Worm (Caenorhabditis elegans): ENCODE results near the gene efn-3.

efn-3 gene

DNA sequence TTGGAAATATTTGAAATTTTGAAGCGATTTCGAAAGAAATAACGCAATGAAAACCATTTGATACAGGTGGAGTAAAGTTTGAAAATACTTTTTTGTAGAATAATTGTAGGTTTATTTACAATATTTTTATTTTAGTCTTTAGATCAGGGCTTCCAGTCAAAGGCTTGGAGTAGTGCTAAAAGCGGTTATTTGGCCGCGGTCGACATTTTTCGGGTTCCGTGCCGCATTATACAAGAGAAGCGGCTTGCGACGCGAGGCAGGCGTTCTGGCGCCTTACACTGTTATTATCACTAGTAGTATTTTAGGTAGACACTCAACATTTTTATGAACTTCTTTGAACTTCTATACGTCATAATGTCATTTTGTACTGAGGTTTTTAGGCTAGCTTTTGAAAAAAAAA lies 29.2 kb upstream of the efn-3 start:
- TF ChIP-seq ztf-23 (GFP tag; IDR thresholded peaks at IDR 0.05) (no peak), T22C8.4 (GFP tag; IDR thresholded peaks at IDR 0.05) (no peak), flt-1 (GFP tag; IDR thresholded peaks at IDR 0.05) (no peak), cog-1 (tag; optimal IDR thresholded peaks at IDR 0.05) (no peak), tab-1 (GFP tag; IDR thresholded peaks at IDR 0.05) (no peak), ref-1 (GFP tag; conservative IDR thresholded peaks at IDR 0.05) (no peak), klf-2 (GFP tag; conservative IDR thresholded peaks at IDR 0.05) (no peak), med-1 (GFP tag; optimal IDR thresholded peaks at IDR 0.05; ENCODE audit: insufficient read depth) (no peak), ztf-29 (GFP tag; IDR thresholded peaks at IDR 0.05) (no peak)

ce11 chrX:13506043-13506442 lies 28.8 kb upstream of the efn-3 start:
- TF ChIP-seq ztf-23 (GFP tag; IDR thresholded peaks at IDR 0.05) (no peak), T22C8.4 (GFP tag; IDR thresholded peaks at IDR 0.05) (no peak), cog-1 (tag; optimal IDR thresholded peaks at IDR 0.05) (no peak), klf-2 (GFP tag; conservative IDR thresholded peaks at IDR 0.05) (no peak), flt-1 (GFP tag; IDR thresholded peaks at IDR 0.05) (no peak), med-1 (GFP tag; optimal IDR thresholded peaks at IDR 0.05; ENCODE audit: insufficient read depth) (no peak), ztf-29 (GFP tag; IDR thresholded peaks at IDR 0.05) (no peak), tab-1 (GFP tag; IDR thresholded peaks at IDR 0.05) (no peak), ref-1 (GFP tag; conservative IDR thresholded peaks at IDR 0.05) (no peak)

ce11 chrX:13505201-13505600 lies 27.9 kb upstream of the efn-3 start:
- TF ChIP-seq flt-1 (GFP tag; IDR thresholded peaks at IDR 0.05) (no peak), cog-1 (tag; optimal IDR thresholded peaks at IDR 0.05) (no peak)

ce11 chrX:13503839-13504238 lies 26.6 kb upstream of the efn-3 start:
- TF ChIP-seq flt-1 (GFP tag; IDR thresholded peaks at IDR 0.05) (peak; percentile 19; the same call in 1 of the 2 replicates), med-1 (GFP tag; optimal IDR thresholded peaks at IDR 0.05; ENCODE audit: insufficient read depth) (no peak)

- TF ChIP-seq ztf-23 (GFP tag; IDR thresholded peaks at IDR 0.05) (peak; percentile 34; the same call in 1 of the 2 replicates), cog-1 (tag; optimal IDR thresholded peaks at IDR 0.05) (peak; percentile 17), T22C8.4 (GFP tag; IDR thresholded peaks at IDR 0.05) (no peak)
Measured at ce11 chrX:13502282-13502681, 25.0 kb upstream of the efn-3 start.

- TF ChIP-seq klf-2 (GFP tag; conservative IDR thresholded peaks at IDR 0.05) = no peak
- TF ChIP-seq ztf-23 (GFP tag; IDR thresholded peaks at IDR 0.05) = no peak
- TF ChIP-seq flt-1 (GFP tag; IDR thresholded peaks at IDR 0.05) = no peak
- TF ChIP-seq ref-1 (GFP tag; conservative IDR thresholded peaks at IDR 0.05) = no peak
- no peak for TF ChIP-seq cog-1 (tag; optimal IDR thresholded peaks at IDR 0.05)
- no peak for TF ChIP-seq tab-1 (GFP tag; IDR thresholded peaks at IDR 0.05)
- TF ChIP-seq ztf-29 (GFP tag; IDR thresholded peaks at IDR 0.05) = no peak
- no peak for TF ChIP-seq med-1 (GFP tag; optimal IDR thresholded peaks at IDR 0.05; ENCODE audit: insufficient read depth)
- TF ChIP-seq T22C8.4 (GFP tag; IDR thresholded peaks at IDR 0.05) = no peak
Measured at ce11 chrX:13500568-13500967, 23.3 kb upstream of the efn-3 start, which contains the start of gene sad-1. Gene sad-1 (minus strand): TSS chrX:13500668.

- no peak for TF ChIP-seq klf-2 (GFP tag; conservative IDR thresholded peaks at IDR 0.05)
- TF ChIP-seq med-1 (GFP tag; optimal IDR thresholded peaks at IDR 0.05; ENCODE audit: insufficient read depth) = no peak
- no peak for TF ChIP-seq ztf-23 (GFP tag; IDR thresholded peaks at IDR 0.05)
- no peak for TF ChIP-seq ref-1 (GFP tag; conservative IDR thresholded peaks at IDR 0.05)
- no peak for TF ChIP-seq tab-1 (GFP tag; IDR thresholded peaks at IDR 0.05)
- no peak for TF ChIP-seq T22C8.4 (GFP tag; IDR thresholded peaks at IDR 0.05)
- TF ChIP-seq ztf-29 (GFP tag; IDR thresholded peaks at IDR 0.05) = no peak
- TF ChIP-seq flt-1 (GFP tag; IDR thresholded peaks at IDR 0.05) = no peak
Measured at ce11 chrX:13499923-13500322, 22.7 kb upstream of the efn-3 start.

DNA sequence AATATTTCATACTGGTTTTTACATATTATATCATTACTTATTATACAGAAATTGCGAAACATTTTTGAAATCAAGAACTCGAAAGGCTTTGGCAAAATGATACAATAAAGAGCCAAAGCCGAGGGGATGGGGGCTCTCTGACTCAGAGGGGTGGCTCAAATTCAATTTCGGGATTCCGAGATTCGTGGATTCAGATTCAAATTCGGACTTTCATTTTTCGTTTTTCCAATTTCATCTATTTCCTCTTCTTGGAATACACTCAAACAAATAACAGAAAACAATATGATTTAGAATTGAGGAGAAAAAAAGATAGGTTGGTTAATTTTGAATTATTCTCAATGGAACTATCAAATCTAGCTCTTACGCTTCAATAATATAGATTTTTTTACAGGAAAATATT lies 21.8 kb upstream of the efn-3 start:
- no peak for TF ChIP-seq ref-1 (GFP tag; conservative IDR thresholded peaks at IDR 0.05)
- no peak for TF ChIP-seq tab-1 (GFP tag; IDR thresholded peaks at IDR 0.05)
- no peak for TF ChIP-seq cog-1 (tag; optimal IDR thresholded peaks at IDR 0.05)
- TF ChIP-seq med-1 (GFP tag; optimal IDR thresholded peaks at IDR 0.05; ENCODE audit: insufficient read depth) = no peak
- TF ChIP-seq flt-1 (GFP tag; IDR thresholded peaks at IDR 0.05) = no peak
- no peak for TF ChIP-seq T22C8.4 (GFP tag; IDR thresholded peaks at IDR 0.05)
- TF ChIP-seq ztf-29 (GFP tag; IDR thresholded peaks at IDR 0.05) = no peak
- TF ChIP-seq ztf-23 (GFP tag; IDR thresholded peaks at IDR 0.05) = no peak
- no peak for TF ChIP-seq klf-2 (GFP tag; conservative IDR thresholded peaks at IDR 0.05)

DNA sequence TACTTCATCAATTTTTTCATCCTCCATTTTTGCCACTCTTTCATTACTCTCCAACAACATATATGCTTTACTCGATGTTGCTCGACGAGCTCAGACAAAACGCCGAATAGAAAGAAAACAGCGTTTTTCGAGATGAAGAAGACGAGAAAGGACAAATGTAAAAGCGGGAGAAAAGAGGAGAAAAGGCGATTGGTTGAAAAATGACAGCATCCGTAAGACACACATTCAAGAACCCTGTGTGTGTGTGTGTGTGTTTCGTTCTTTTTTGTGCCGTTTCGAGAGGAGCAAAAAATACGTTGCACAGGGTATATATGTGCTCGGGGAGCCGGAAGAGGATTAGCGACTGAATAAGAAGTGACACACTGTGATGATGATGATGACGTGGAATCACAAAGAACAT lies 16.5 kb upstream of the efn-3 start:
- TF ChIP-seq ref-1 (GFP tag; conservative IDR thresholded peaks at IDR 0.05) (no peak), cog-1 (tag; optimal IDR thresholded peaks at IDR 0.05) (no peak), klf-2 (GFP tag; conservative IDR thresholded peaks at IDR 0.05) (no peak), ztf-29 (GFP tag; IDR thresholded peaks at IDR 0.05) (no peak), ztf-23 (GFP tag; IDR thresholded peaks at IDR 0.05) (no peak), med-1 (GFP tag; optimal IDR thresholded peaks at IDR 0.05; ENCODE audit: insufficient read depth) (no peak), T22C8.4 (GFP tag; IDR thresholded peaks at IDR 0.05) (no peak), flt-1 (GFP tag; IDR thresholded peaks at IDR 0.05) (no peak), tab-1 (GFP tag; IDR thresholded peaks at IDR 0.05) (no peak)

DNA sequence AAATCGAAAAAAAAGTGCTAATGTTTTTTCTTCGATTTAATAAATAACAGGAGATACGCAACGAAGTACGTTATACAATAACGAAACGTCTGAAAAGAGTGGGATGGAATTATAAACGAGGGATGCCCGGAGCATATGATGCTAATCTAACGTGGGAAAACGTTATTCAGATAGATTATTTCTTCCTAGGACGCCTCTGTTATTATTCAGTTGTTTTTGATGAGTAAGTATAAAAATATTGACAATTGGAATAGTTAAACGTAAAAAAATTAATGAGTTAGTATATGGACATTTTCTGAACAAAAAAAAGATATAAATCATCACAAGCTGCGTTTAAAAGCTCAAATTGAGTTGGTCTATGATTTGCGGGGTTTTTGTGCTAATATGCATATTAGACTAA lies 7.6 kb upstream of the efn-3 start, which contains the start of gene srd-51:
TSS of gene srd-51 (minus strand) at position 101 of the 400 bp plus-strand sequence.
- no peak for TF ChIP-seq T22C8.4 (GFP tag; IDR thresholded peaks at IDR 0.05)

DNA sequence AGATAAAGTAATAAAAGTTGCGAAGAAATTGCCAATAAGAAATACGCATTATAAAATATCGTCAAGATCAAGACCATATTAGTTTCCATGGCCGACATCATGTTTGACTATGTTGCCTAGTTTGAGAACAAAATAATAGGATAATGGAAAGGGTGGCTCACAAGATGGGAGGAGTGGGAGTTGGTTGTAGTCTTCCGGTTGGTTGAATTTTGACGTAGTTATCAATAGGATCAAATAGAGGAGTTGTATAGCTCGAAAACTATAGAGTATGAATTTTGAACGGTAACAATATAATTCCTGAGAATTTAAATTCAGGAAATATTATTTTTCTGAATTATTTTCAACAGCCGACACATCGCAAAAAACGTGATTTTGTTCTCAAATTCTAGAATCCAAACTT lies 4.4 kb upstream of the efn-3 start, which contains the start of gene srd-50:
TSS of gene srd-50 (minus strand) at position 101 of the 400 bp plus-strand sequence.
- TF ChIP-seq flt-1 (GFP tag; IDR thresholded peaks at IDR 0.05) (no peak), ztf-23 (GFP tag; IDR thresholded peaks at IDR 0.05) (no peak), med-1 (GFP tag; optimal IDR thresholded peaks at IDR 0.05; ENCODE audit: insufficient read depth) (no peak), ztf-29 (GFP tag; IDR thresholded peaks at IDR 0.05) (no peak), cog-1 (tag; optimal IDR thresholded peaks at IDR 0.05) (no peak), tab-1 (GFP tag; IDR thresholded peaks at IDR 0.05) (no peak), klf-2 (GFP tag; conservative IDR thresholded peaks at IDR 0.05) (no peak), ref-1 (GFP tag; conservative IDR thresholded peaks at IDR 0.05) (no peak), T22C8.4 (GFP tag; IDR thresholded peaks at IDR 0.05) (no peak)

Data from whole organism, midembryonic.